Worm (Caenorhabditis elegans): ENCODE data around the gene prk-2.

Gene prk-2

DNA sequence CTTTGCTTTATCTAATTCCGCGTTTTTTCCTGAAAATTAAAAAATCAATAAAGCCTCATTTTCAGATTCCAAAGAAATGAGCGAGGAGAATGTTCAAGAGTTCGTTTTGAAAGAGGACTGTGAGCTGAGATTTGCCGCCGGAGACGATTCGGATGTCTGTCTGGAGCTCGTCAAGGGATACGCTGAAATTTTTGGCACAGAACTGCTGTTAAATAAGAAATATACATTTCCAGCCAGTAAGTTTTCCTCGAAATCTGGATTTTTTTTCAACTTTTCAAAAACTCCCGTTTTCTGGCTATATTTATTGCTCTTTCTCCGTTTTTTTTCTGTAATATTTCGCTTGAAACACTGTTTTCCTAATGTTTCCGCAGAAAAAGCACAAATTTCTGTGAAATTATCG, 27.7 kb upstream of the prk-2 start, which contains the start of gene clpf-1:
Gene clpf-1 (plus strand): TSS at position 66 of the 400 bp plus-strand sequence.
- TF ChIP-seq ama-1 (optimal IDR thresholded peaks at IDR 0.05) (peak; percentile 61), lsy-2 (tag; optimal IDR thresholded peaks at IDR 0.05) (no peak), lin-38 (GFP tag; IDR thresholded peaks at IDR 0.05) (peak; percentile 20; the same call in 1 of the 2 replicates), aha-1 (tag) (peak; percentile 94), dve-1 (tag; optimal IDR thresholded peaks at IDR 0.05; ENCODE audit: insufficient read depth) (peak; percentile 39)

DNA sequence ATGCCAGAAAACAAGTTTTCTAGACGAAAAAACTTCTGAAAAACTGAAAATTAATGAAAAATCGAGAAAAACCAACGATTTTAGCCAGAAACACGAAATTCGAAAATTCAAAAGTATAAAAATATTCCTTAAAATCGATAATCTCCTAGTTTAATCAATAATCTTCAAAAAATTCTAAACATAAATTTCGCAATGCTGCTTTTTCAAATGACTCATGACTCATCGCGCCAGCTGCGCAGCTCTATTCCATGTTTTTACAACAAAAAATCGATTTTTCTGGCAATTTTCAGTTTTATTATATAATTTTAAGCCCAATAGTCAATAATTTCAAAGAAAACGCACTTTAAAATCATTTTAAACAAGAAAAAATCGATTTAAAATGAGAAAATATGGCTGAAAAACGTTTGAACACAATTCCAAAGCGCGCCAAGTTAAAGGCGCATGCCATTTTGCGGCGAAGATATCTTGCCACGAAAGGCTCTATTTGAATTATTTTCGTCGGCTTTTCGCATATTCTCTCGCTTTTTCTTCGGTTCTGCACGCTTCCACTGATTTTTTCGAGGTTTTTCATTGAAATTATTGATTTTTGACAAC, 26.0 kb upstream of the prk-2 start, which contains the start of gene cri-3:
Gene cri-3 (plus strand): TSS at position 482 of the 594 bp plus-strand sequence.
- TF ChIP-seq unc-130 (GFP tag; optimal IDR thresholded peaks at IDR 0.05) (no peak), daf-12 (tag; optimal IDR thresholded peaks at IDR 0.05) (no peak), mxl-2 (GFP tag; conservative IDR thresholded peaks at IDR 0.05) (no peak), dpl-1 (GFP tag; optimal IDR thresholded peaks at IDR 0.05) (peak; percentile 56), lin-38 (GFP tag; IDR thresholded peaks at IDR 0.05) (0 out of 2 replicates have a peak, but pooled peaks have one; percentile 27), mes-2 (tag; optimal IDR thresholded peaks at IDR 0.05; ENCODE audit: poor library complexity, severe bottlenecking) (peak; percentile 20), spr-3 (GFP tag; optimal IDR thresholded peaks at IDR 0.05) (no peak), F10B5.3 (tag; optimal IDR thresholded peaks at IDR 0.05) (no peak), hif-1 (tag; optimal IDR thresholded peaks at IDR 0.05) (peak in 1 of 2 experiments; percentile 39), ceh-82 (tag; optimal IDR thresholded peaks at IDR 0.05) (no peak), lim-7 (GFP tag; IDR thresholded peaks at IDR 0.05) (no peak), Y48G9A.11 (GFP tag; IDR thresholded peaks at IDR 0.05) (no peak), lsy-2 (tag; optimal IDR thresholded peaks at IDR 0.05) (peak in 1 of 2 experiments; percentile 6), set-16 (GFP tag; IDR thresholded peaks at IDR 0.05) (no peak)

DNA sequence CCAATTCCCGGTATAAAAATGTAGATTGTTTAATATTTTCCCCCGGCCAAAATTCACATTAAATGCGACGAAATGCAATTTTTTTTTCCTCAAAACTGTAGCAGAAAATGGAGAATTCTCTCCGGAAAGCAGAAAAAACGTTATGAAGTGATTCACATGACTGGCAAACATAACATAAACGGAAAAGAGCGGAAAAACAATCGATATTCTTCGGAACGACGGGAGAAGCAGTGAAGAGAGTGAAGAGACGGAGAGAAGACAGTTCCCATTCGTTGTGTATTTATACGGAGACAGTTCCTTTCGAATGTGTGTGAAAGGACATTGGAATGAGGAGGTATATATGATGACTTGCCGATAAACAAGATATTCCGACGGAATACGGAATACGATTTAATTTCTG, 25.1 kb upstream of the prk-2 start:
- peak; percentile 31 for TF ChIP-seq ceh-28 (tag; optimal IDR thresholded peaks at IDR 0.05)
- no peak for TF ChIP-seq attf-4 (tag; optimal IDR thresholded peaks at IDR 0.05)
- peak; percentile 49 for TF ChIP-seq hlh-30 (tag; optimal IDR thresholded peaks at IDR 0.05; ENCODE audit: insufficient read depth)
- peak; percentile 5 for TF ChIP-seq mep-1 (tag; optimal IDR thresholded peaks at IDR 0.05)
- peak; percentile 16 for TF ChIP-seq dve-1 (tag; optimal IDR thresholded peaks at IDR 0.05; ENCODE audit: insufficient read depth)
- TF ChIP-seq fos-1 (tag; optimal IDR thresholded peaks at IDR 0.05) = no peak
- TF ChIP-seq mes-2 (tag; optimal IDR thresholded peaks at IDR 0.05; ENCODE audit: poor library complexity, severe bottlenecking) = peak; percentile 19
- TF ChIP-seq lsy-2 (tag; optimal IDR thresholded peaks at IDR 0.05) = peak in 1 of 2 experiments; percentile 31

DNA sequence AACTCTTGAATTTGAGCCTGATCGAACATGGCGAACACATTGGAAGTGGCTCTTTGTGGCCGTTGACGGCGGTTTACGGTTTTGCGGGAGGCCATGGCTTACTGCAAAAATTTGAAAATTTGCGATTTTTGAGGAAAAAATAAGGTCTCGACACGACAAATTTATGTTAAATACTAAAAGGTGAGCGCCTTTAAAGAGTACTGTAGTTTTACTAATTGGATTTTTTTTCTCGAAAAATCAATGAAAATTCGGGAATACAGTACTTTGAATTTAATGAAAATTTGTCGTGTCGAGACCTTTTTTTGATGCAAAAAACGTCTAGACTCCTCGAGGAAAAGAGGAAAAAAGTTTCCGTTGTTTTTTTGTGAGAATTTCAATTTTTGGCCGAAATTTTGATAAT, 23.7 kb upstream of the prk-2 start, which contains the start of gene mlc-4:
Gene mlc-4 (minus strand): TSS at position 101 of the 400 bp plus-strand sequence.
- TF ChIP-seq mdl-1 (tag; optimal IDR thresholded peaks at IDR 0.05) = no peak
- no peak for TF ChIP-seq daf-19 (GFP tag; conservative IDR thresholded peaks at IDR 0.05)
- no peak for TF ChIP-seq R02D3.7 (tag; optimal IDR thresholded peaks at IDR 0.05)
- TF ChIP-seq F10B5.3 (tag; optimal IDR thresholded peaks at IDR 0.05) = no peak
- TF ChIP-seq saeg-2 (GFP tag; IDR thresholded peaks at IDR 0.05) = no peak
- TF ChIP-seq mxl-2 (GFP tag; conservative IDR thresholded peaks at IDR 0.05) = no peak
- no peak for TF ChIP-seq attf-4 (tag; optimal IDR thresholded peaks at IDR 0.05)
- no peak for TF ChIP-seq daf-8 (GFP tag; IDR thresholded peaks at IDR 0.05)
- TF ChIP-seq aha-1 (tag) = no peak
- TF ChIP-seq F37D6.2 (tag; optimal IDR thresholded peaks at IDR 0.05) = no peak
- no peak for TF ChIP-seq rbr-2 (tag; optimal IDR thresholded peaks at IDR 0.05)
- TF ChIP-seq egl-27 (tag; optimal IDR thresholded peaks at IDR 0.05) = no peak

DNA sequence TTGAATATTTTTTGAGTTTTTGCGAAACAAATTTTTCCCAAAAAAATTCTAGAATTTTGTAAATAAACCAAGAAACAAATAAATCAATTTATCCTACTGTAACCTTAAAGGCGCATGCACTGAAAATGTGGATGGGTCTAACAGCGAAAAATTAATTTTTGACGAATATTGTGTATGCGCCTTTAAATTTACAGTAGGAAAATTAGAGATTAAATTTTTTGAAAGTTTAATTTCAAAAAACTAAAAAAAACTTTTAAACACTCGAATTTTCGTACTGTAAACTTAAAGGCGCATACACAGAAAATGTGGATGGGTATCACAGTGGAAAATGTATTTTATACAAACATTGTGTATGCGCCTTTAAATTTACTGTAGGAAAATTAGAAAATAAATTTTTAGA, 20.1 kb upstream of the prk-2 start:
- TF ChIP-seq ztf-7 (tag; optimal IDR thresholded peaks at IDR 0.05) = no peak
- TF ChIP-seq ZK337.2 (GFP tag; IDR thresholded peaks at IDR 0.05) = no peak
- TF ChIP-seq arid-1 (GFP tag; conservative IDR thresholded peaks at IDR 0.05) = 0 out of 2 replicates have a peak, but pooled peaks have one; percentile 30
- TF ChIP-seq lsy-2 (tag; optimal IDR thresholded peaks at IDR 0.05) = peak in 1 of 2 experiments; percentile 11
- TF ChIP-seq F49E8.2 (tag; optimal IDR thresholded peaks at IDR 0.05; ENCODE audit: borderline replicate concordance) = peak; percentile 85
- peak; percentile 61 for TF ChIP-seq lin-38 (GFP tag; IDR thresholded peaks at IDR 0.05)
- peak; percentile 1 for TF ChIP-seq unc-130 (GFP tag; optimal IDR thresholded peaks at IDR 0.05)
